Fruit fly (Drosophila melanogaster) whole organism, embryonic: Measurements from ENCODE around the gene CG31957.

Experiments
- ATbp ChIP-seq: fragments of 200-800 bp; sonication (Bioruptor generic); optimal IDR thresholded peaks from 2 replicates; lab custom pipeline; 2017; ENCODE audit warnings: missing biosample characterization, mild to moderate bottlenecking, missing genetic modification characterization, missing genetic modification reagents
- Atf-2 ChIP-seq: fragments of 200-800 bp; sonication (Bioruptor generic); optimal IDR thresholded peaks from 2 replicates; lab custom pipeline; 2016; ENCODE audit warnings: missing biosample characterization, missing genetic modification characterization
- CG10209 ChIP-seq: fragments of 200-800 bp; sonication (Bioruptor generic); optimal IDR thresholded peaks from 3 replicates; lab custom pipeline; 2017; ENCODE audit warnings: missing biosample characterization, mild to moderate bottlenecking, missing genetic modification characterization, missing genetic modification reagents
- CG10267 ChIP-seq: fragments of 200-800 bp; sonication (Bioruptor generic); optimal IDR thresholded peaks from 2 replicates; lab custom pipeline; 2018; ENCODE audit warnings: missing biosample characterization, mild to moderate bottlenecking, missing genetic modification characterization, moderate library complexity
- CG10321 ChIP-seq: fragments of 200-800 bp; sonication (Bioruptor generic); IDR thresholded peaks from 2 replicates; pipeline ENCODE4 v1.3.6; 2022; ENCODE audit warnings: missing biosample characterization, missing genetic modification characterization
- CG10431 ChIP-seq: fragments of 200-800 bp; sonication (Bioruptor generic); optimal IDR thresholded peaks from 3 replicates; lab custom pipeline; 2018; ENCODE audit warnings: missing biosample characterization, mild to moderate bottlenecking, missing genetic modification characterization
- CG15011 ChIP-seq: fragments of 200-800 bp; sonication (Bioruptor generic); optimal IDR thresholded peaks from 3 replicates; lab custom pipeline; 2018; ENCODE audit warnings: missing biosample characterization, mild to moderate bottlenecking, missing genetic modification characterization
- CG15696 ChIP-seq: fragments of 200-800 bp; sonication (Bioruptor generic); optimal IDR thresholded peaks from 2 replicates; lab custom pipeline; 2019; ENCODE audit warnings: missing biosample characterization, mild to moderate bottlenecking, missing genetic modification characterization, moderate library complexity
- CG1602 ChIP-seq: fragments of 200-800 bp; sonication (Bioruptor generic); optimal IDR thresholded peaks from 3 replicates; lab custom pipeline; 2016; ENCODE audit warnings: missing biosample characterization, missing genetic modification characterization
- CG16813 ChIP-seq: fragments of 200-800 bp; sonication (Bioruptor generic); IDR thresholded peaks from 3 replicates; pipeline ENCODE4 v1.3.6; 2022; ENCODE audit warnings: missing biosample characterization, missing genetic modification characterization; ENCODE audit not compliant: partially characterized antibody
- CG1832 ChIP-seq: fragments of 200-800 bp; sonication (Bioruptor generic); optimal IDR thresholded peaks from 2 replicates; lab custom pipeline; 2017; ENCODE audit warnings: missing biosample characterization, mild to moderate bottlenecking, missing genetic modification characterization, inconsistent platforms
- CG2202 ChIP-seq: fragments of 200-800 bp; sonication (Bioruptor generic); optimal IDR thresholded peaks from 2 replicates; lab custom pipeline; 2018; ENCODE audit warnings: missing biosample characterization, mild to moderate bottlenecking, missing genetic modification characterization
- CG2712 ChIP-seq: fragments of 200-800 bp; optimal IDR thresholded peaks from 3 replicates; lab custom pipeline; 2019; ENCODE audit warnings: missing biosample characterization, mild to moderate bottlenecking, missing genetic modification characterization, moderate library complexity
- CG3407 ChIP-seq: fragments of 200-800 bp; sonication (Bioruptor generic); optimal IDR thresholded peaks from 2 replicates; lab custom pipeline; 2018; ENCODE audit warnings: missing biosample characterization, mild to moderate bottlenecking, missing genetic modification characterization
- CG42726 ChIP-seq: fragments of 200-800 bp; sonication (Bioruptor generic); IDR thresholded peaks from 2 replicates; pipeline ENCODE4 v1.3.6; 2022; ENCODE audit warnings: missing biosample characterization, missing genetic modification characterization; ENCODE audit not compliant: partially characterized antibody
- CG4282 ChIP-seq: fragments of 200-800 bp; sonication (Bioruptor generic); optimal IDR thresholded peaks from 2 replicates; lab custom pipeline; 2016; ENCODE audit warnings: missing biosample characterization, missing genetic modification characterization
- CG4424 ChIP-seq: fragments of 200-800 bp; sonication (Bioruptor generic); optimal IDR thresholded peaks from 3 replicates; lab custom pipeline; 2016; ENCODE audit warnings: missing biosample characterization, missing genetic modification characterization
- CG4820 ChIP-seq: fragments of 200-800 bp; sonication (Bioruptor generic); optimal IDR thresholded peaks from 3 replicates; lab custom pipeline; 2016; ENCODE audit warnings: missing biosample characterization, missing genetic modification characterization
- CG5245 ChIP-seq: fragments of 200-800 bp; sonication (Bioruptor generic); optimal IDR thresholded peaks from 3 replicates; lab custom pipeline; 2016; ENCODE audit warnings: missing biosample characterization, missing genetic modification characterization
- CG6175 ChIP-seq: fragments of 200-800 bp; sonication (Bioruptor generic); IDR thresholded peaks from 3 replicates; pipeline ENCODE4 v1.3.6; 2022; ENCODE audit warnings: missing biosample characterization, missing genetic modification characterization
- CG6791 ChIP-seq: fragments of 200-800 bp; sonication (Bioruptor generic); IDR thresholded peaks from 3 replicates; pipeline ENCODE4 v1.3.6; 2022; ENCODE audit warnings: missing biosample characterization, missing genetic modification characterization; ENCODE audit not compliant: partially characterized antibody
- CG7556 ChIP-seq: fragments of 200-800 bp; sonication (Bioruptor generic); optimal IDR thresholded peaks from 2 replicates; lab custom pipeline; 2017; ENCODE audit warnings: missing biosample characterization, mild to moderate bottlenecking, missing genetic modification characterization
- CG7745 ChIP-seq: fragments of 200-800 bp; sonication (Bioruptor generic); optimal IDR thresholded peaks from 2 replicates; lab custom pipeline; 2018; ENCODE audit warnings: missing biosample characterization, mild to moderate bottlenecking, missing genetic modification characterization, moderate library complexity
- CG8478 ChIP-seq: fragments of >200 bp; optimal IDR thresholded peaks from 2 replicates; lab custom pipeline; 2018
- CG8944 ChIP-seq: fragments of 200-800 bp; sonication (Bioruptor generic); optimal IDR thresholded peaks from 3 replicates; lab custom pipeline; 2016; ENCODE audit warnings: missing biosample characterization, missing genetic modification characterization
- CHES-1-like ChIP-seq: fragments of 200-800 bp; sonication (Bioruptor generic); optimal IDR thresholded peaks from 2 replicates; lab custom pipeline; 2016; ENCODE audit warnings: missing biosample characterization, missing genetic modification characterization
- Fer3 ChIP-seq: fragments of 200-800 bp; sonication (Bioruptor generic); optimal IDR thresholded peaks from 2 replicates; lab custom pipeline; 2018; ENCODE audit warnings: missing biosample characterization, mild to moderate bottlenecking, missing genetic modification characterization, moderate library complexity
- Lim3 ChIP-seq: fragments of 200-800 bp; sonication (Bioruptor generic); IDR thresholded peaks from 2 replicates; pipeline ENCODE4 v1.3.6; 2022; ENCODE audit warnings: missing biosample characterization, missing genetic modification characterization
- MESR4 ChIP-seq: fragments of 200-800 bp; sonication (Bioruptor generic); optimal IDR thresholded peaks from 2 replicates; lab custom pipeline; 2018; ENCODE audit warnings: missing biosample characterization, mild to moderate bottlenecking, missing genetic modification characterization, moderate library complexity
- Max ChIP-seq: fragments of 200-800 bp; sonication (Bioruptor generic); optimal IDR thresholded peaks from 2 replicates; lab custom pipeline; 2016; ENCODE audit warnings: missing biosample characterization, mild to moderate bottlenecking, missing genetic modification characterization
- Mes4 ChIP-seq: fragments of 200-800 bp; sonication (Bioruptor generic); optimal IDR thresholded peaks from 2 replicates; lab custom pipeline; 2016; ENCODE audit warnings: missing biosample characterization, missing genetic modification characterization
- Mrtf ChIP-seq: fragments of 200-800 bp; sonication (Bioruptor generic); IDR thresholded peaks from 3 replicates; pipeline ENCODE4 v1.3.6; 2022; ENCODE audit warnings: missing biosample characterization, missing genetic modification characterization
- Oli ChIP-seq: fragments of 200-800 bp; sonication (Bioruptor generic); optimal IDR thresholded peaks from 2 replicates; lab custom pipeline; 2018; ENCODE audit warnings: missing biosample characterization, mild to moderate bottlenecking, missing genetic modification characterization, moderate library complexity
- Taf1 ChIP-seq: fragments of 200-800 bp; sonication (Bioruptor generic); IDR thresholded peaks from 2 replicates; pipeline ENCODE4 v1.3.6; 2022; ENCODE audit warnings: missing biosample characterization, missing genetic modification characterization
- Xbp1 ChIP-seq: fragments of 200-800 bp; sonication (Bioruptor generic); optimal IDR thresholded peaks from 3 replicates; lab custom pipeline; 2016; ENCODE audit warnings: missing biosample characterization, mild to moderate bottlenecking, missing genetic modification characterization
- bbx ChIP-seq: fragments of 200-800 bp; sonication (Bioruptor generic); IDR thresholded peaks from 2 replicates; pipeline ENCODE4 v1.3.6; 2022; ENCODE audit warnings: missing biosample characterization, missing genetic modification characterization; ENCODE audit not compliant: partially characterized antibody
- cas ChIP-seq: fragments of 200-800 bp; sonication (Bioruptor generic); IDR thresholded peaks from 2 replicates; pipeline ENCODE4 v1.3.6; 2022; ENCODE audit warnings: missing biosample characterization, missing genetic modification characterization
- chif ChIP-seq, 2 experiments: fragments of 200-800 bp; sonication (Bioruptor generic); optimal IDR thresholded peaks; 3 replicates each; lab custom pipeline; 2016; ENCODE audit warnings: missing biosample characterization in 2 of 2, missing genetic modification characterization in 2 of 2
- ci ChIP-seq: fragments of 200-800 bp; sonication (Bioruptor generic); IDR thresholded peaks from 3 replicates; pipeline ENCODE4 v1.3.6; 2022; ENCODE audit warnings: missing biosample characterization, missing genetic modification characterization
- eyg ChIP-seq: fragments of 200-800 bp; sonication (Bioruptor generic); optimal IDR thresholded peaks from 3 replicates; lab custom pipeline; 2016; ENCODE audit warnings: missing biosample characterization, missing genetic modification characterization
- gcm2 ChIP-seq: fragments of 200-800 bp; sonication (Bioruptor generic); optimal IDR thresholded peaks from 2 replicates; lab custom pipeline; 2016; ENCODE audit warnings: missing biosample characterization, missing genetic modification characterization
- grau ChIP-seq: fragments of 200-800 bp; optimal IDR thresholded peaks from 3 replicates; lab custom pipeline; 2019; ENCODE audit warnings: missing biosample characterization, mild to moderate bottlenecking, missing genetic modification characterization, moderate library complexity
- gsb ChIP-seq: fragments of 200-800 bp; sonication (Bioruptor generic); IDR thresholded peaks from 2 replicates; pipeline ENCODE4 v1.3.6; 2022; ENCODE audit warnings: missing biosample characterization, missing genetic modification characterization
- ham ChIP-seq: fragments of 200-800 bp; sonication (Bioruptor generic); IDR thresholded peaks from 2 replicates; pipeline ENCODE4 v1.3.6; 2022; ENCODE audit warnings: missing biosample characterization, missing genetic modification characterization
- lbe ChIP-seq: fragments of 200-800 bp; sonication (Bioruptor generic); optimal IDR thresholded peaks from 2 replicates; lab custom pipeline; 2016; ENCODE audit warnings: missing biosample characterization, mild to moderate bottlenecking, missing genetic modification characterization
- pho ChIP-seq: fragments of 200-800 bp; sonication (Bioruptor generic); optimal IDR thresholded peaks from 2 replicates; lab custom pipeline; 2016; ENCODE audit warnings: missing biosample characterization, missing genetic modification characterization
- pzg ChIP-seq: fragments of 200-800 bp; sonication (Bioruptor generic); optimal IDR thresholded peaks from 3 replicates; lab custom pipeline; 2018; ENCODE audit warnings: missing biosample characterization, mild to moderate bottlenecking, missing genetic modification characterization, moderate library complexity
- run ChIP-seq: fragments of 200-800 bp; sonication (Bioruptor generic); optimal IDR thresholded peaks from 3 replicates; lab custom pipeline; 2018; ENCODE audit warnings: missing biosample characterization, mild to moderate bottlenecking, missing genetic modification characterization
- seq ChIP-seq: fragments of 200-800 bp; sonication (Bioruptor generic); IDR thresholded peaks from 2 replicates; pipeline ENCODE4 v1.3.6; 2022; ENCODE audit warnings: missing biosample characterization, missing genetic modification characterization
- tna ChIP-seq: fragments of 200-800 bp; sonication (Bioruptor generic); IDR thresholded peaks from 2 replicates; pipeline ENCODE4 v1.3.6; 2022; ENCODE audit warnings: missing biosample characterization, missing genetic modification characterization; ENCODE audit not compliant: partially characterized antibody

CG31957 gene

dm6 chr2L:3832249-3832675, 40.0 kb downstream of the CG31957 start (continued):
- TF ChIP-seq lbe (no peak), eyg (GFP tag; lab: Kevin White, UChicago) (peak; percentile 84), Mrtf (peak; percentile 94), pzg (GFP tag; lab: Kevin White, UChicago) (no peak), CG8944 (peak; percentile 96), tna (no peak), pho (GFP tag; lab: Kevin White, UChicago) (peak; percentile 84), CG8478 (lab: Kevin White, UChicago) (no peak), ATbp (GFP tag; lab: Kevin White, UChicago) (peak; percentile 98), seq (GFP tag; lab: Robert Waterston, UW) (peak; percentile 91), Mes4 (GFP tag; lab: Kevin White, UChicago) (peak; percentile 97), MESR4 (GFP tag; lab: Kevin White, UChicago) (peak; percentile 61), CG1602 (GFP tag; lab: Kevin White, UChicago) (peak; percentile 97), gcm2 (GFP tag; lab: Kevin White, UChicago) (peak; percentile 95), CG7745 (tag; lab: Kevin White, UChicago) (peak; percentile 86), chif (GFP tag; optimal IDR thresholded peaks at IDR 0.05; lab: Kevin White, UChicago) (peak; percentile 98 to 99), bbx (GFP tag; lab: Robert Waterston, UW) (no peak), Lim3 (GFP tag; lab: Robert Waterston, UW) (peak; percentile 77), CG4282 (GFP tag; lab: Kevin White, UChicago) (peak; percentile 72), CG7556 (peak; percentile 97), CHES-1-like (GFP tag; lab: Kevin White, UChicago) (peak; percentile 94), Atf-2 (peak; percentile 96), ci (GFP tag; lab: Robert Waterston, UW) (peak; percentile 99), CG10431 (GFP tag; lab: Kevin White, UChicago) (peak; percentile 91), CG6791 (GFP tag; lab: Robert Waterston, UW) (0 out of 3 replicates have a peak, but pooled peaks have one; percentile 15), CG2202 (tag; lab: Kevin White, UChicago) (peak; percentile 98), cas (peak; percentile 77; the same call in 1 of the 2 replicates), CG16813 (0 out of 3 replicates have a peak, but pooled peaks have one; percentile 34), CG42726 (GFP tag; lab: Robert Waterston, UW) (0 out of 2 replicates have a peak, but pooled peaks have one; percentile 43), CG2712 (tag; lab: Kevin White, UChicago) (peak; percentile 98), CG1832 (GFP tag; lab: Kevin White, UChicago) (peak; percentile 1), CG15696 (peak; percentile 98), Max (peak; percentile 95), CG3407 (GFP tag; lab: Kevin White, UChicago) (peak; percentile 98), CG4820 (GFP tag; lab: Kevin White, UChicago) (peak; percentile 98), CG10321 (peak; percentile 61; the same call in 1 of the 2 replicates), gsb (GFP tag; lab: Robert Waterston, UW) (peak; percentile 77), Oli (tag; lab: Kevin White, UChicago) (peak; percentile 97), Taf1 (GFP tag; lab: Robert Waterston, UW) (peak; percentile 72; the same call in 1 of the 2 replicates), CG10267 (tag; lab: Kevin White, UChicago) (peak; percentile 94), CG6175 (GFP tag; lab: Robert Waterston, UW) (peak; percentile 72; the same call in 2 of the 3 replicates), CG15011 (GFP tag; lab: Kevin White, UChicago) (peak; percentile 87), Xbp1 (GFP tag; lab: Kevin White, UChicago) (peak; percentile 97), CG4424 (GFP tag; lab: Kevin White, UChicago) (peak; percentile 98), run (tag; lab: Kevin White, UChicago) (peak; percentile 92), CG5245 (GFP tag; lab: Kevin White, UChicago) (peak; percentile 99), CG10209 (GFP tag; lab: Kevin White, UChicago) (peak; percentile 96), grau (tag; lab: Kevin White, UChicago) (peak; percentile 93), Fer3 (tag; lab: Kevin White, UChicago) (peak; percentile 89), ham (GFP tag; lab: Robert Waterston, UW) (0 out of 2 replicates have a peak, but pooled peaks have one; percentile 28)
